Fruit fly (Drosophila melanogaster): ENCODE results near the gene CG14210.
A peak's percentile ranks its signal among the peaks of the same experiment; 100 is the strongest.

The CG14210 gene

DNA sequence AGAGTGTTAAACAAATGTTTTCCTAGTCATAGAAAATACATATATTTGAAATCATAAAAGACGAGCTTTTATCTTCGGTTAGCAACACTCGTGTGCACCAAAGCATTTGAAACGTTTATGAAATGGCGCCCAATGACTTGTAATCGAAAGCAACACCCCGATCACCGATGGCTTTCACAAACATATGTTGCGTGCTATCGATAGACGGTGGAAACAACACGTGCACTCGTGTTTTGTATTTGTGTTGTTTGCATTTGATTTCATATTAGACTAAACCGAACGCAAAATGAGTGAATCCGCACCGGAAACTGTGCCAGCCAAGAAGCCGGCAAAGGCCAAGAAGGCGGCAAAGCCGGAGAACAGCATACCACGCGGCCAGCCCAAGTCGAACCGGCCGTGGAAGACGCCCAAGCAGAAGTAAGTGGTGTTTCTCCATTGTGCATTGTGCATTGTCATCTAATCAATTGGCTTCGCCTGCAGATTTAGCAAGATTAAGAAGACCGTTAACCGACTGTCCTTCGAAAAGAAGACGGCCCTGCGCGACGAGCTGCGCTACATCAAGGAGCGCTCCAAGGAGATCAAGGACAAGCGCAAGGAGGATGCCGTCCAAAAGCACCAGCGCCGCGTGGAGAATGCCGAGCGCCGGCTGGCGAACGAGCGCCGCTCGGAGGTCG is at the start of gene CG14210 (continued):
- TF ChIP-seq lilli (GFP tag; optimal IDR thresholded peaks at IDR 0.05) (no peak), amos (GFP tag; IDR thresholded peaks at IDR 0.05; ENCODE audit: partially characterized antibody) (peak; percentile 56; the same call in 1 of the 2 replicates), yki (optimal IDR thresholded peaks at IDR 0.05) (no peak), Atf6 (GFP tag; IDR thresholded peaks at IDR 0.05) (no peak), ap (GFP tag; IDR thresholded peaks at IDR 0.05) (no peak), sc (optimal IDR thresholded peaks at IDR 0.05) (no peak), sc (GFP tag; optimal IDR thresholded peaks at IDR 0.05) (no peak), fd3F (GFP tag; optimal IDR thresholded peaks at IDR 0.05) (no peak), pzg (GFP tag; optimal IDR thresholded peaks at IDR 0.05) (peak; percentile 57), dysf (GFP tag; IDR thresholded peaks at IDR 0.05) (no peak), sens (GFP tag) (peak; percentile 19), CG30020 (tag; optimal IDR thresholded peaks at IDR 0.05) (no peak), Max (GFP tag; optimal IDR thresholded peaks at IDR 0.05) (peak; percentile 69), CG17802 (tag; optimal IDR thresholded peaks at IDR 0.05) (no peak), Fer2 (tag; optimal IDR thresholded peaks at IDR 0.05) (no peak), CG31388 (GFP tag; optimal IDR thresholded peaks at IDR 0.05) (no peak), cwo (GFP tag; optimal IDR thresholded peaks at IDR 0.05) (peak; percentile 77), CG15601 (tag; optimal IDR thresholded peaks at IDR 0.05) (no peak), inv (GFP tag; IDR thresholded peaks at IDR 0.05; ENCODE audit: partially characterized antibody) (peak; percentile 48; the same call in 1 of the 2 replicates), knrl (GFP tag; IDR thresholded peaks at IDR 0.05; ENCODE audit: partially characterized antibody) (peak; percentile 45; the same call in 2 of the 3 replicates), CG7987 (GFP tag; optimal IDR thresholded peaks at IDR 0.05) (peak; percentile 2), NC2β (GFP tag; optimal IDR thresholded peaks at IDR 0.05) (no peak), phol (tag; optimal IDR thresholded peaks at IDR 0.05) (no peak), gcm2 (GFP tag; optimal IDR thresholded peaks at IDR 0.05) (no peak), zf30C (GFP tag; optimal IDR thresholded peaks at IDR 0.05) (no peak), CG8281 (tag; optimal IDR thresholded peaks at IDR 0.05) (no peak), Atf3 (GFP tag; optimal IDR thresholded peaks at IDR 0.05) (no peak), CG9817 (tag; optimal IDR thresholded peaks at IDR 0.05) (no peak), CG9797 (GFP tag; optimal IDR thresholded peaks at IDR 0.05) (no peak), abd-A (tag; optimal IDR thresholded peaks at IDR 0.05) (no peak), nau (GFP tag; optimal IDR thresholded peaks at IDR 0.05) (no peak), pita (GFP tag; optimal IDR thresholded peaks at IDR 0.05) (no peak), Sin3A (optimal IDR thresholded peaks at IDR 0.05) (no peak), CG1233 (GFP tag; optimal IDR thresholded peaks at IDR 0.05) (no peak), CG11398 (GFP tag; optimal IDR thresholded peaks at IDR 0.05) (no peak), CG6683 (GFP tag; optimal IDR thresholded peaks at IDR 0.05) (no peak), esg (GFP tag; conservative IDR thresholded peaks at IDR 0.05) (no peak), nerfin-2 (GFP tag; IDR thresholded peaks at IDR 0.05; ENCODE audit: partially characterized antibody) (peak; percentile 56; the same call in 1 of the 2 replicates), CG12391 (tag; optimal IDR thresholded peaks at IDR 0.05) (no peak), Hr3 (GFP tag; optimal IDR thresholded peaks at IDR 0.05) (no peak), Drgx (GFP tag; IDR thresholded peaks at IDR 0.05) (no peak), CG13287 (GFP tag; IDR thresholded peaks at IDR 0.05; ENCODE audit: partially characterized antibody) (peak; percentile 71), crp (GFP tag; optimal IDR thresholded peaks at IDR 0.05) (peak; percentile 3 to 84), gt (GFP tag; IDR thresholded peaks at IDR 0.05) (no peak), twi (tag; optimal IDR thresholded peaks at IDR 0.05) (peak; percentile 30), bbx (GFP tag; IDR thresholded peaks at IDR 0.05; ENCODE audit: partially characterized antibody) (peak; percentile 75), usp (GFP tag; optimal IDR thresholded peaks at IDR 0.05) (no peak), ttk (GFP tag; IDR thresholded peaks at IDR 0.05) (no peak), CG10267 (tag; optimal IDR thresholded peaks at IDR 0.05) (peak; percentile 9), CG6813 (GFP tag; optimal IDR thresholded peaks at IDR 0.05) (no peak)

Data from whole organism, embryonic.